Fruit fly (Drosophila melanogaster) whole organism: ENCODE results near the gene CG6800.

Experiments used
- EcR ChIP-seq, 2 experiments: fragments of >200 bp; optimal IDR thresholded peaks; 2 replicates each; lab custom pipeline; 2017; ENCODE audit warnings: missing biosample characterization in 2 of 2, missing genetic modification characterization in 2 of 2, missing genetic modification reagents in 2 of 2
- psq ChIP-seq: fragments of >200 bp; optimal IDR thresholded peaks from 2 replicates; lab custom pipeline; 2017

- no peak for TF ChIP-seq EcR (GFP tag; optimal IDR thresholded peaks at IDR 0.05; lab: Kevin White, UChicago)
- TF ChIP-seq psq (lab: Kevin White, UChicago), result no peak
Measured at dm6 chr3R:21825140-21825539, 49.2 kb downstream of the CG6800 start.
